Worm (Caenorhabditis elegans): ENCODE results near the gene F33C8.2.

DNA sequence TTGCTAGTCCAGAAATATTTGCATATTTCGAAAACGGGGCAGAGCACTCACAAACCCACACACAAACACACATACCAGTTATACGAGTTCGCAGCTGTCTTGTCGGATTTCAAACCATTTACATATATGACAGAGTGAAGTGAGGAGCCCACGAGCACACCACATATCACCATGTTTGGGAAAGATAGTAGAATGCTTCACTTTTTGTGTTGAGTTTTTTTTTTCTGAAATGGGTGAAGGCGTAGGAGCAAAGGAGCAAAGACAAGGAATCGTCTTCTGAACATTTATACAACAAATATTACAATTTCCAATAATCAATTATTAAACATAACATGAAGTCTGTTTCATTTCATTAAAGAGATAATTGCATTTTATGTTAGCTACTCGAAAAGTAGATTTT, 54.0 kb downstream of the F33C8.2 start:
- TF ChIP-seq aly-1 (tag; optimal IDR thresholded peaks at IDR 0.05) (no peak), pes-1 (GFP tag; IDR thresholded peaks at IDR 0.05) (no peak), ama-1 (optimal IDR thresholded peaks at IDR 0.05) (no peak), tbx-11 (GFP tag; IDR thresholded peaks at IDR 0.05) (no peak), ceh-36 (tag; optimal IDR thresholded peaks at IDR 0.05) (no peak), tra-4 (tag; optimal IDR thresholded peaks at IDR 0.05) (no peak), hnd-1 (tag; optimal IDR thresholded peaks at IDR 0.05) (no peak), hmg-4 (GFP tag; optimal IDR thresholded peaks at IDR 0.05) (no peak), tbx-37 (GFP tag; conservative IDR thresholded peaks at IDR 0.05) (no peak), B0310.2 (tag; optimal IDR thresholded peaks at IDR 0.05) (no peak)
